Fruit fly (Drosophila melanogaster) whole organism, wandering third instar larva: ENCODE measurements around the gene CG14868.

ENCODE experiments used
- Abd-B ChIP-seq: fragments of >200 bp; optimal IDR thresholded peaks from 2 replicates; lab custom pipeline; 2017; ENCODE audit warnings: missing biosample characterization, missing genetic modification characterization
- CG9705 ChIP-seq: fragments of 200-800 bp; sonication (Bioruptor generic); optimal IDR thresholded peaks from 2 replicates; lab custom pipeline; 2018; ENCODE audit warnings: missing biosample characterization, mild to moderate bottlenecking, missing genetic modification characterization
- CrebA ChIP-seq: fragments of 200-800 bp; sonication (Bioruptor generic); optimal IDR thresholded peaks from 2 replicates; lab custom pipeline; 2016; ENCODE audit warnings: missing biosample characterization, mild to moderate bottlenecking, missing genetic modification characterization, borderline replicate concordance
- Dfd ChIP-seq: fragments of >200 bp; optimal IDR thresholded peaks from 2 replicates; lab custom pipeline; 2017; ENCODE audit warnings: missing biosample characterization, missing genetic modification characterization
- HLH106 ChIP-seq: fragments of 200-800 bp; optimal IDR thresholded peaks from 3 replicates; lab custom pipeline; 2019; ENCODE audit warnings: missing biosample characterization, mild to moderate bottlenecking, missing genetic modification characterization, moderate library complexity
- Hnf4 ChIP-seq: fragments of 200-800 bp; sonication (Bioruptor generic); optimal IDR thresholded peaks from 2 replicates; lab custom pipeline; 2016; ENCODE audit warnings: missing biosample characterization, mild to moderate bottlenecking, missing genetic modification characterization
- Hr83 ChIP-seq: fragments of 200-300 bp; sonication (Bioruptor generic); optimal IDR thresholded peaks from 2 replicates; lab custom pipeline; 2016; ENCODE audit warnings: missing biosample characterization, mild to moderate bottlenecking, missing genetic modification characterization, moderate library complexity; ENCODE audit not compliant: poor library complexity, severe bottlenecking
- Myc ChIP-seq: fragments of >200 bp; optimal IDR thresholded peaks from 2 replicates; lab custom pipeline; 2017
- OdsH ChIP-seq: fragments of 200-800 bp; sonication (Bioruptor generic); optimal IDR thresholded peaks from 2 replicates; lab custom pipeline; 2016; ENCODE audit warnings: missing biosample characterization, mild to moderate bottlenecking, missing genetic modification characterization
- Rel ChIP-seq, 2 experiments: fragments of 200-800 bp; sonication (Bioruptor generic) in 1 of 2; optimal IDR thresholded peaks; 2 replicates in 1 of 2; 3 replicates in 1 of 2; lab custom pipeline; 2016 to 2019; ENCODE audit warnings: mild to moderate bottlenecking in 2 of 2, missing biosample characterization in 2 of 2, missing genetic modification characterization in 2 of 2, moderate library complexity in 1 of 2
- Vsx2 ChIP-seq: fragments of 200-300, 225-300 bp; sonication (Bioruptor generic); optimal IDR thresholded peaks from 2 replicates; lab custom pipeline; 2018; ENCODE audit warnings: missing biosample characterization, missing genetic modification characterization; ENCODE audit not compliant: partially characterized antibody
- br ChIP-seq: fragments of 200-800 bp; sonication (Bioruptor generic); optimal IDR thresholded peaks from 2 replicates; lab custom pipeline; 2016; ENCODE audit warnings: missing biosample characterization, missing genetic modification characterization
- dmrt93B ChIP-seq: fragments of 200-800 bp; sonication (Bioruptor generic); optimal IDR thresholded peaks from 2 replicates; lab custom pipeline; 2018; ENCODE audit warnings: missing biosample characterization, mild to moderate bottlenecking, missing genetic modification characterization
- ey ChIP-seq: fragments of 200-800 bp; sonication (Bioruptor generic); optimal IDR thresholded peaks from 2 replicates; lab custom pipeline; 2016; ENCODE audit warnings: missing biosample characterization, missing genetic modification characterization
- foxo ChIP-seq, 2 experiments: fragments of 200-800 bp; sonication (Bioruptor generic); optimal IDR thresholded peaks; 2 replicates in 1 of 2; 3 replicates in 1 of 2; lab custom pipeline; 2016 to 2017; ENCODE audit warnings: missing biosample characterization in 2 of 2, missing genetic modification characterization in 2 of 2
- fru ChIP-seq: fragments of 200-800 bp; sonication (Bioruptor generic); optimal IDR thresholded peaks from 3 replicates; lab custom pipeline; 2016; ENCODE audit warnings: missing biosample characterization, mild to moderate bottlenecking, missing genetic modification characterization
- h ChIP-seq: fragments of 200-800 bp; sonication (Bioruptor generic); optimal IDR thresholded peaks from 3 replicates; lab custom pipeline; 2016; ENCODE audit warnings: missing biosample characterization, mild to moderate bottlenecking, missing genetic modification characterization
- lola ChIP-seq: fragments of >200 bp; optimal IDR thresholded peaks from 2 replicates; lab custom pipeline; 2017; ENCODE audit warnings: missing biosample characterization, missing genetic modification characterization
- psq ChIP-seq: fragments of 200-800 bp; sonication (Bioruptor generic); optimal IDR thresholded peaks from 3 replicates; lab custom pipeline; 2017; ENCODE audit warnings: missing biosample characterization, mild to moderate bottlenecking, missing genetic modification characterization, moderate library complexity
- rgr ChIP-seq: fragments of 200-800 bp; sonication (Bioruptor generic); optimal IDR thresholded peaks from 3 replicates; lab custom pipeline; 2016; ENCODE audit warnings: missing biosample characterization, mild to moderate bottlenecking, missing genetic modification characterization
- usp ChIP-seq: fragments of >200 bp; optimal IDR thresholded peaks from 2 replicates; lab custom pipeline; 2017; ENCODE audit warnings: missing biosample characterization, missing genetic modification characterization
- woc ChIP-seq: sonication (Bioruptor generic); optimal IDR thresholded peaks from 2 replicates; lab custom pipeline; 2016; ENCODE audit warnings: missing biosample characterization, mild to moderate bottlenecking, missing genetic modification characterization

The CG14868 gene

dm6 chr3R:15319912-15320746, 49.6 kb downstream of the CG14868 start, which contains the start of the genes CG6276 and CG44040:
Gene CG6276 (minus strand): TSS chr3R:15320069.
Gene CG44040 (plus strand): TSS chr3R:15320378.
- TF ChIP-seq usp (GFP tag; lab: Kevin White, UChicago) (no peak), woc (GFP tag; lab: Kevin White, UChicago) (peak; percentile 63), Vsx2 (GFP tag; lab: Kevin White, UChicago) (no peak), fru (peak; percentile 58), foxo (GFP tag; optimal IDR thresholded peaks at IDR 0.05; lab: Kevin White, UChicago) (peak in 1 of 2 experiments; percentile 59), Rel (GFP tag; optimal IDR thresholded peaks at IDR 0.05; lab: Kevin White, UChicago) (no peak), Rel (tag; optimal IDR thresholded peaks at IDR 0.05; lab: Kevin White, UChicago) (peak; percentile 82), ey (GFP tag; lab: Kevin White, UChicago) (peak; percentile 58), OdsH (GFP tag; lab: Kevin White, UChicago) (peak; percentile 38), Hnf4 (GFP tag; lab: Kevin White, UChicago) (no peak), psq (GFP tag; lab: Kevin White, UChicago) (peak; percentile 19), Hr83 (peak; percentile 45), CG9705 (GFP tag; lab: Kevin White, UChicago) (peak; percentile 47), Myc (lab: Kevin White, UChicago) (peak; percentile 20), lola (GFP tag; lab: Kevin White, UChicago) (no peak), rgr (GFP tag; lab: Kevin White, UChicago) (peak; percentile 69), Dfd (GFP tag; lab: Kevin White, UChicago) (no peak), Abd-B (no peak), br (GFP tag; lab: Kevin White, UChicago) (no peak), h (GFP tag; lab: Kevin White, UChicago) (peak; percentile 52), dmrt93B (GFP tag; lab: Kevin White, UChicago) (no peak), CrebA (GFP tag; lab: Kevin White, UChicago) (no peak), HLH106 (peak; percentile 63)
